Worm (Caenorhabditis elegans) whole organism, L1 larva: ENCODE measurements around the gene aat-8.

ENCODE experiments used
- aly-2 ChIP-seq: fragments of 150-350 bp; optimal IDR thresholded peaks from 2 replicates; lab custom pipeline; 2014; ENCODE audit warnings: missing biosample characterization, missing genetic modification characterization
- blmp-1 ChIP-seq: fragments of 150-350 bp; optimal IDR thresholded peaks from 2 replicates; lab custom pipeline; 2014; ENCODE audit warnings: missing biosample characterization, missing genetic modification characterization
- ceh-8 ChIP-seq: fragments of 200-800 bp; sonication (Bioruptor generic); optimal IDR thresholded peaks from 2 replicates; lab custom pipeline; 2018; ENCODE audit warnings: mild to moderate bottlenecking, missing genetic modification characterization, moderate library complexity, missing compliant biosample characterization
- efl-3 ChIP-seq: fragments of 200-800 bp; sonication (Bioruptor generic); optimal IDR thresholded peaks from 2 replicates; lab custom pipeline; 2018; ENCODE audit warnings: mild to moderate bottlenecking, missing genetic modification characterization, missing compliant biosample characterization
- egl-27 ChIP-seq, 2 experiments: fragments of 150-350 bp in 1 of 2; sonication (generic microtip); optimal IDR thresholded peaks; 3 replicates each; lab custom pipeline; 2017 to 2018; ENCODE audit warnings: missing biosample characterization in 2 of 2, missing genetic modification characterization in 2 of 2, missing genetic modification reagents in 2 of 2
- elt-2 ChIP-seq: sonication (generic microtip); optimal IDR thresholded peaks from 2 replicates; lab custom pipeline; 2016; ENCODE audit warnings: missing genetic modification characterization, mild to moderate bottlenecking, inconsistent platforms, missing compliant biosample characterization, missing genetic modification reagents
- hlh-17 ChIP-seq: fragments of 200-800 bp; sonication (Bioruptor generic); optimal IDR thresholded peaks from 2 replicates; lab custom pipeline; 2018; ENCODE audit warnings: missing genetic modification characterization, mild to moderate bottlenecking, missing compliant biosample characterization, moderate library complexity, borderline replicate concordance
- hlh-4 ChIP-seq: sonication (generic microtip); optimal IDR thresholded peaks from 2 replicates; lab custom pipeline; 2016; ENCODE audit warnings: mild to moderate bottlenecking, missing genetic modification characterization, missing compliant biosample characterization
- lsy-2 ChIP-seq, 2 experiments: fragments of 150-350 bp; optimal IDR thresholded peaks; 2 replicates each; lab custom pipeline; 2014; ENCODE audit warnings: missing biosample characterization in 2 of 2, missing genetic modification characterization in 2 of 2
- mdl-1 ChIP-seq, 2 experiments: fragments of 150-350 bp; optimal IDR thresholded peaks; 2 replicates each; lab custom pipeline; 2014 to 2017; ENCODE audit warnings: missing biosample characterization in 2 of 2, missing genetic modification characterization in 2 of 2, inconsistent platforms in 1 of 2
- nhr-11 ChIP-seq: fragments of 150-350 bp; optimal IDR thresholded peaks from 2 replicates; lab custom pipeline; 2014; ENCODE audit warnings: missing biosample characterization, missing genetic modification characterization
- tbx-2 ChIP-seq: sonication (generic microtip); optimal IDR thresholded peaks from 2 replicates; lab custom pipeline; 2016; ENCODE audit warnings: missing genetic modification characterization, missing compliant biosample characterization

- TF ChIP-seq efl-3 (GFP tag; lab: Kevin White, UChicago), result no peak
- TF ChIP-seq mdl-1 (tag; optimal IDR thresholded peaks at IDR 0.05; lab: Kevin White, UChicago), result no peak
- no peak for TF ChIP-seq lsy-2 (tag; optimal IDR thresholded peaks at IDR 0.05; lab: Kevin White, UChicago)
- TF ChIP-seq nhr-11 (tag; lab: Kevin White, UChicago), result no peak
- no peak for TF ChIP-seq aly-2 (tag; lab: Kevin White, UChicago)
- no peak for TF ChIP-seq hlh-4 (tag; lab: Kevin White, UChicago)
- TF ChIP-seq elt-2, result no peak
- no peak for TF ChIP-seq tbx-2 (tag; lab: Kevin White, UChicago)
- TF ChIP-seq blmp-1 (tag; lab: Kevin White, UChicago), result no peak
- TF ChIP-seq hlh-17 (GFP tag; lab: Kevin White, UChicago), result no peak
- TF ChIP-seq egl-27 (tag; optimal IDR thresholded peaks at IDR 0.05; lab: Kevin White, UChicago), result no peak
- no peak for TF ChIP-seq ceh-8 (GFP tag; lab: Kevin White, UChicago)
Observed at ce11 chrIV:3853557-3853956, 11.3 kb downstream of the aat-8 start.
